Worm (Caenorhabditis elegans) whole organism, late embryonic: ENCODE data around the gene ZK228.10.

Source experiments
- gmeb-2 ChIP-seq: sonication (generic microtip); optimal IDR thresholded peaks from 2 replicates; lab custom pipeline; 2016; ENCODE audit warnings: missing genetic modification characterization, inconsistent platforms, missing compliant biosample characterization
- hlh-13 ChIP-seq: fragments of 200-800 bp; sonication (Bioruptor generic); optimal IDR thresholded peaks from 2 replicates; lab custom pipeline; 2018; ENCODE audit warnings: mild to moderate bottlenecking, missing genetic modification characterization, missing compliant biosample characterization
- pax-1 ChIP-seq: fragments of 150-350 bp; optimal IDR thresholded peaks from 2 replicates; lab custom pipeline; 2014; ENCODE audit warnings: missing biosample characterization, missing genetic modification characterization

- TF ChIP-seq gmeb-2 (tag; lab: Kevin White, UChicago) (no peak), hlh-13 (no peak), pax-1 (no peak)
Observed at ce11 chrV:18434961-18435360, 21.7 kb upstream of the ZK228.10 start, which contains the start of gene ZK262.20.
